Fruit fly (Drosophila melanogaster): ENCODE results near the gene Hakai.

The Hakai gene

DNA sequence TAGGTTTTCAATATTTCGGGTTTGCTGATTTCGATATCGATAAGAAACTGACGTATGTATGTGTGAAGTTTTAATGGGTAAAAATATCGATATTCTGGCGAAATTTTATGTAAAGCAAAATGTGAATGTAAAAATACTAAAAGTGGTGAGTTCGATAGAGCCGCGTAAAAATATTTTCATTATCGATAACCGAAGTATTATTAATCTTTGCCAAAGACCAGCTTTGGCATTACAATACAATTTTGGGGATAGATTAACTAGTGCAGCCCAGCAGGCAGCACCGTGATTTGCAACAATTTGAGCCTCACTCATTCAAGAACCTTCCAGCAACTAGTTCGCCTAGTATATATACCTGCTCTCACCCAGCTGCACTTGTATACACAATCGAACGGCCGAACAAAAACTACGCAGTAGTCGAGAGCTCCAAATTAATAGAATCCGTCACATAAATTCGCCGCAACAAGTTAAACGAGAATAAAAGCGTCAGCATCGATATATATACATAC lies 40.0 kb downstream of the Hakai start (continued):
- no peak for TF ChIP-seq corto (GFP tag; optimal IDR thresholded peaks at IDR 0.05)
- TF ChIP-seq Ptx1 (GFP tag; IDR thresholded peaks at IDR 0.05), result no peak
- TF ChIP-seq CTCF (GFP tag; optimal IDR thresholded peaks at IDR 0.05), result no peak
- TF ChIP-seq CG13775 (GFP tag; optimal IDR thresholded peaks at IDR 0.05), result no peak
- no peak for TF ChIP-seq kah (GFP tag; optimal IDR thresholded peaks at IDR 0.05)
- TF ChIP-seq D19A (tag; optimal IDR thresholded peaks at IDR 0.05), result no peak
- no peak for TF ChIP-seq Sin3A (optimal IDR thresholded peaks at IDR 0.05)
- peak; percentile 33 for TF ChIP-seq CG17829 (tag; optimal IDR thresholded peaks at IDR 0.05)
- peak; percentile 66; the same call in 2 of the 4 replicates for TF ChIP-seq chinmo (GFP tag; IDR thresholded peaks at IDR 0.05; ENCODE audit: partially characterized antibody)
- no peak for TF ChIP-seq fd96Cb (tag; optimal IDR thresholded peaks at IDR 0.05)
- TF ChIP-seq CG9609 (GFP tag; optimal IDR thresholded peaks at IDR 0.05), result no peak
- TF ChIP-seq ci (GFP tag; IDR thresholded peaks at IDR 0.05), result no peak
- TF ChIP-seq CG7271 (tag; optimal IDR thresholded peaks at IDR 0.05), result no peak
- TF ChIP-seq CG4854 (GFP tag; optimal IDR thresholded peaks at IDR 0.05), result no peak
- TF ChIP-seq Ets97D (GFP tag; optimal IDR thresholded peaks at IDR 0.05), result peak; percentile 10
- no peak for TF ChIP-seq CG6175 (GFP tag; IDR thresholded peaks at IDR 0.05)
- no peak for TF ChIP-seq CG4820 (GFP tag; optimal IDR thresholded peaks at IDR 0.05)
- TF ChIP-seq CG2202 (tag; optimal IDR thresholded peaks at IDR 0.05), result no peak
- TF ChIP-seq nau (GFP tag; optimal IDR thresholded peaks at IDR 0.05), result no peak
- TF ChIP-seq CG12942 (GFP tag; optimal IDR thresholded peaks at IDR 0.05), result no peak
- peak; percentile 6 for TF ChIP-seq grau (tag; optimal IDR thresholded peaks at IDR 0.05)
- TF ChIP-seq CoRest (tag; optimal IDR thresholded peaks at IDR 0.05), result peak; percentile 34
- TF ChIP-seq Atf-2 (GFP tag; optimal IDR thresholded peaks at IDR 0.05), result no peak
- TF ChIP-seq nom (GFP tag; optimal IDR thresholded peaks at IDR 0.05), result no peak
- TF ChIP-seq CG12659 (GFP tag; optimal IDR thresholded peaks at IDR 0.05), result peak; percentile 77
- no peak for TF ChIP-seq CG18764 (GFP tag; optimal IDR thresholded peaks at IDR 0.05)
- TF ChIP-seq NFAT (GFP tag; IDR thresholded peaks at IDR 0.05), result no peak
- no peak for TF ChIP-seq stc (GFP tag; IDR thresholded peaks at IDR 0.05)
- TF ChIP-seq chn (GFP tag; optimal IDR thresholded peaks at IDR 0.05), result no peak
- TF ChIP-seq CG3407 (GFP tag; optimal IDR thresholded peaks at IDR 0.05), result no peak
- peak; percentile 84 for TF ChIP-seq hbn (GFP tag; IDR thresholded peaks at IDR 0.05; ENCODE audit: partially characterized antibody)
- TF ChIP-seq Ada2b (GFP tag; IDR thresholded peaks at IDR 0.05), result no peak
- TF ChIP-seq CG10462 (GFP tag; optimal IDR thresholded peaks at IDR 0.05), result no peak
- TF ChIP-seq pho (GFP tag; optimal IDR thresholded peaks at IDR 0.05), result no peak
- TF ChIP-seq Tbp (GFP tag; optimal IDR thresholded peaks at IDR 0.05), result no peak
- peak; percentile 8 for TF ChIP-seq CG2678 (tag; optimal IDR thresholded peaks at IDR 0.05)
- no peak for TF ChIP-seq Asciz (GFP tag; optimal IDR thresholded peaks at IDR 0.05)
- TF ChIP-seq Adf1 (GFP tag; IDR thresholded peaks at IDR 0.05), result no peak
- peak; percentile 93 for TF ChIP-seq zen2 (GFP tag; IDR thresholded peaks at IDR 0.05; ENCODE audit: partially characterized antibody)
- TF ChIP-seq hth (optimal IDR thresholded peaks at IDR 0.05), result no peak
- no peak for TF ChIP-seq Elba2 (GFP tag; optimal IDR thresholded peaks at IDR 0.05)
- TF ChIP-seq Myb (GFP tag; optimal IDR thresholded peaks at IDR 0.05), result peak; percentile 70
- no peak for TF ChIP-seq CG14965 (GFP tag; optimal IDR thresholded peaks at IDR 0.05; ENCODE audit: borderline replicate concordance)
- no peak for TF ChIP-seq kay (GFP tag; optimal IDR thresholded peaks at IDR 0.05)
- TF ChIP-seq Chrac-16 (GFP tag; optimal IDR thresholded peaks at IDR 0.05), result no peak
- peak; percentile 79; the same call in 1 of the 2 replicates for TF ChIP-seq amos (GFP tag; IDR thresholded peaks at IDR 0.05; ENCODE audit: partially characterized antibody)
- no peak for TF ChIP-seq gem (tag; optimal IDR thresholded peaks at IDR 0.05)
- TF ChIP-seq CG8388 (GFP tag; optimal IDR thresholded peaks at IDR 0.05), result no peak
- no peak for TF ChIP-seq CG10565 (GFP tag; optimal IDR thresholded peaks at IDR 0.05)
- no peak for TF ChIP-seq dati (GFP tag; IDR thresholded peaks at IDR 0.05)
- TF ChIP-seq tap (tag; optimal IDR thresholded peaks at IDR 0.05), result no peak
- TF ChIP-seq CG10267 (tag; optimal IDR thresholded peaks at IDR 0.05), result peak; percentile 46

Data from whole organism, embryonic.